Worm (Caenorhabditis elegans) whole organism, L4 larva: ENCODE results near the gene rbm-34.
A peak's percentile ranks its signal among the peaks of the same experiment; 100 is the strongest.

Experiments
- F10B5.3 ChIP-seq: sonication (generic microtip); optimal IDR thresholded peaks from 2 replicates; lab custom pipeline; 2016; ENCODE audit warnings: mild to moderate bottlenecking, missing genetic modification characterization, missing compliant biosample characterization
- Y105C5A.15 ChIP-seq: fragments of 200-800 bp; sonication (Bioruptor generic); IDR thresholded peaks from 2 replicates; pipeline ENCODE4 v1.3.6; 2022; ENCODE audit warnings: missing genetic modification characterization, missing compliant biosample characterization
- Y48G9A.11 ChIP-seq: fragments of 200-800 bp; sonication (Bioruptor generic); IDR thresholded peaks from 2 replicates; pipeline ENCODE4 v1.3.6; 2022; ENCODE audit warnings: missing genetic modification reagents, missing genetic modification characterization, missing compliant biosample characterization
- ZK337.2 ChIP-seq: fragments of 200-800 bp; sonication (Bioruptor generic); IDR thresholded peaks from 2 replicates; pipeline ENCODE4 v1.3.6; 2022; ENCODE audit warnings: missing genetic modification reagents, missing genetic modification characterization, missing compliant biosample characterization
- ZK546.5 ChIP-seq, 2 experiments: sonication (generic microtip); optimal IDR thresholded peaks; 2 replicates each; lab custom pipeline; 2017; ENCODE audit warnings: missing biosample characterization in 2 of 2, missing genetic modification characterization in 2 of 2
- aha-1 ChIP-seq: fragments of 150-350 bp; peaks from one replicate; lab custom pipeline; 2014; ENCODE audit warnings: missing biosample characterization, missing genetic modification characterization
- ama-1 ChIP-seq: fragments of 150-350 bp; optimal IDR thresholded peaks from 2 replicates; lab custom pipeline; 2014; ENCODE audit warnings: inconsistent platforms, mixed read lengths
- arid-1 ChIP-seq: fragments of 200-800 bp; sonication (Bioruptor generic); conservative IDR thresholded peaks from 2 replicates; pipeline ENCODE4 v1.3.6; 2022; ENCODE audit warnings: missing genetic modification reagents, missing genetic modification characterization, missing compliant biosample characterization
- attf-4 ChIP-seq: sonication (generic microtip); optimal IDR thresholded peaks from 3 replicates; lab custom pipeline; 2017; ENCODE audit warnings: missing biosample characterization, missing genetic modification characterization
- ceh-20 ChIP-seq: fragments of 200-800 bp; sonication (Bioruptor generic); IDR thresholded peaks from 2 replicates; pipeline ENCODE4 v1.3.6; 2022; ENCODE audit warnings: missing genetic modification reagents, missing genetic modification characterization, missing compliant biosample characterization
- ceh-28 ChIP-seq: fragments of 150-350 bp; optimal IDR thresholded peaks from 2 replicates; lab custom pipeline; 2014; ENCODE audit warnings: missing biosample characterization, missing genetic modification reagents, missing genetic modification characterization
- ceh-44 ChIP-seq: fragments of 200-800 bp; sonication (Bioruptor generic); IDR thresholded peaks from 2 replicates; pipeline ENCODE4 v1.3.6; 2022; ENCODE audit warnings: missing genetic modification reagents, missing genetic modification characterization, missing compliant biosample characterization
- ceh-62 ChIP-seq: sonication (generic microtip); optimal IDR thresholded peaks from 2 replicates; lab custom pipeline; 2017; ENCODE audit warnings: missing biosample characterization, missing genetic modification characterization
- ceh-82 ChIP-seq: sonication (generic microtip); optimal IDR thresholded peaks from 2 replicates; lab custom pipeline; 2017; ENCODE audit warnings: missing biosample characterization, missing genetic modification characterization
- ctbp-1 ChIP-seq: fragments of 200-800 bp; sonication (Bioruptor generic); IDR thresholded peaks from 2 replicates; pipeline ENCODE4 v1.3.6; 2022; ENCODE audit warnings: missing genetic modification reagents, missing genetic modification characterization, missing compliant biosample characterization
- daf-16 ChIP-seq, 3 experiments: sonication (generic microtip); optimal IDR thresholded peaks; 2 replicates each; lab custom pipeline; 2016 to 2017; ENCODE audit warnings: missing genetic modification characterization in 3 of 3, missing genetic modification reagents in 3 of 3, mild to moderate bottlenecking in 2 of 3, missing compliant biosample characterization in 2 of 3, missing biosample characterization in 1 of 3, moderate library complexity in 1 of 3
- daf-19 ChIP-seq: fragments of 200-800 bp; sonication (Bioruptor generic); conservative IDR thresholded peaks from 2 replicates; pipeline ENCODE4 v1.3.6; 2022; ENCODE audit warnings: missing genetic modification characterization, missing compliant biosample characterization
- dmd-8 ChIP-seq: fragments of 200-800 bp; sonication (Bioruptor generic); IDR thresholded peaks from 2 replicates; pipeline ENCODE4 v1.3.6; 2022; ENCODE audit warnings: missing genetic modification characterization, missing compliant biosample characterization
- dmd-9 ChIP-seq: fragments of 200-800 bp; sonication (Bioruptor generic); IDR thresholded peaks from 2 replicates; pipeline ENCODE4 v1.3.6; 2022; ENCODE audit warnings: missing genetic modification reagents, missing genetic modification characterization, missing compliant biosample characterization
- dpl-1 ChIP-seq: fragments of 150-350 bp; optimal IDR thresholded peaks from 2 replicates; lab custom pipeline; 2014; ENCODE audit warnings: missing biosample characterization, missing genetic modification reagents, missing genetic modification characterization
- duxl-1 ChIP-seq: sonication (generic microtip); optimal IDR thresholded peaks from 2 replicates; lab custom pipeline; 2016; ENCODE audit warnings: mild to moderate bottlenecking, missing genetic modification characterization, moderate library complexity, missing compliant biosample characterization; ENCODE audit not compliant: poor library complexity
- egl-27 ChIP-seq: sonication (generic microtip); optimal IDR thresholded peaks from 3 replicates; lab custom pipeline; 2017; ENCODE audit warnings: missing biosample characterization, missing genetic modification reagents, missing genetic modification characterization
- egl-43 ChIP-seq: fragments of 200-800 bp; sonication (Bioruptor generic); IDR thresholded peaks from 2 replicates; pipeline ENCODE4 v1.3.6; 2022; ENCODE audit warnings: missing genetic modification reagents, missing genetic modification characterization, missing compliant biosample characterization
- fkh-10 ChIP-seq: fragments of 150-350 bp; optimal IDR thresholded peaks from 2 replicates; lab custom pipeline; 2014; ENCODE audit warnings: missing biosample characterization, missing genetic modification reagents, missing genetic modification characterization
- hif-1 ChIP-seq, 2 experiments: sonication (generic microtip); optimal IDR thresholded peaks; 2 replicates each; lab custom pipeline; 2016 to 2017; ENCODE audit warnings: missing compliant biosample characterization in 2 of 2, missing genetic modification characterization in 2 of 2, missing genetic modification reagents in 2 of 2, missing genotype in 2 of 2, mild to moderate bottlenecking in 1 of 2
- hlh-11 ChIP-seq: fragments of 200-800 bp; sonication (Bioruptor generic); optimal IDR thresholded peaks from 2 replicates; lab custom pipeline; 2018; ENCODE audit warnings: mild to moderate bottlenecking, missing genetic modification characterization, missing compliant biosample characterization
- hlh-30 ChIP-seq: sonication (generic microtip); optimal IDR thresholded peaks from 2 replicates; lab custom pipeline; 2017; ENCODE audit warnings: antibody characterized with exemption, mild to moderate bottlenecking, missing genetic modification characterization, missing compliant biosample characterization; ENCODE audit not compliant: insufficient read depth
- hmg-1.1 ChIP-seq: fragments of 200-800 bp; sonication (Bioruptor generic); IDR thresholded peaks from 2 replicates; pipeline ENCODE4 v1.3.6; 2022; ENCODE audit warnings: missing genetic modification reagents, missing genetic modification characterization, missing compliant biosample characterization
- jun-1 ChIP-seq: fragments of 150-350 bp; optimal IDR thresholded peaks from 2 replicates; lab custom pipeline; 2014; ENCODE audit warnings: missing biosample characterization, missing genetic modification reagents, missing genetic modification characterization
- lin-1 ChIP-seq: fragments of 200-800 bp; sonication (Bioruptor generic); IDR thresholded peaks from 2 replicates; pipeline ENCODE4 v1.3.6; 2022; ENCODE audit warnings: missing genetic modification reagents, missing genetic modification characterization, missing compliant biosample characterization
- lin-39 ChIP-seq: fragments of 150-350 bp; optimal IDR thresholded peaks from 2 replicates; lab custom pipeline; 2014; ENCODE audit warnings: missing biosample characterization, missing genetic modification reagents, missing genetic modification characterization
- lir-3 ChIP-seq: sonication (generic microtip); optimal IDR thresholded peaks from 2 replicates; lab custom pipeline; 2016; ENCODE audit warnings: mild to moderate bottlenecking, missing genetic modification characterization, missing compliant biosample characterization
- lsy-2 ChIP-seq, 2 experiments: fragments of 150-350 bp in 1 of 2; sonication (generic microtip) in 1 of 2; optimal IDR thresholded peaks; 2 replicates each; lab custom pipeline; 2014 to 2017; ENCODE audit warnings: missing biosample characterization in 2 of 2, missing genetic modification characterization in 2 of 2
- nhr-111 ChIP-seq: fragments of 200-800 bp; sonication (Bioruptor generic); optimal IDR thresholded peaks from 2 replicates; lab custom pipeline; 2018; ENCODE audit warnings: mild to moderate bottlenecking, missing genetic modification characterization, missing compliant biosample characterization
- nhr-42 ChIP-seq: fragments of 200-800 bp; sonication (Bioruptor generic); IDR thresholded peaks from 2 replicates; pipeline ENCODE4 v1.3.6; 2022; ENCODE audit warnings: missing genetic modification characterization, missing compliant biosample characterization
- nhr-48 ChIP-seq: sonication (generic microtip); optimal IDR thresholded peaks from 2 replicates; lab custom pipeline; 2016; ENCODE audit warnings: mild to moderate bottlenecking, missing genetic modification characterization, missing compliant biosample characterization
- nhr-76 ChIP-seq: fragments of 150-350 bp; optimal IDR thresholded peaks from 2 replicates; lab custom pipeline; 2014; ENCODE audit warnings: missing biosample characterization, missing genetic modification characterization
- php-3 ChIP-seq: fragments of 200-800 bp; sonication (Bioruptor generic); IDR thresholded peaks from 2 replicates; pipeline ENCODE4 v1.3.6; 2022; ENCODE audit warnings: missing genetic modification reagents, missing genetic modification characterization, missing compliant biosample characterization
- saeg-2 ChIP-seq: fragments of 200-800 bp; sonication (Bioruptor generic); IDR thresholded peaks from 2 replicates; pipeline ENCODE4 v1.3.6; 2022; ENCODE audit warnings: missing genetic modification reagents, missing genetic modification characterization, missing compliant biosample characterization
- set-16 ChIP-seq: fragments of 200-800 bp; sonication (Bioruptor generic); IDR thresholded peaks from 2 replicates; pipeline ENCODE4 v1.3.6; 2022; ENCODE audit warnings: missing genetic modification reagents, missing genetic modification characterization, missing compliant biosample characterization
- skn-1 ChIP-seq: fragments of 150-350 bp; optimal IDR thresholded peaks from 2 replicates; lab custom pipeline; 2014; ENCODE audit warnings: missing biosample characterization, missing genetic modification characterization
- spr-3 ChIP-seq: fragments of 200-800 bp; sonication (Bioruptor generic); optimal IDR thresholded peaks from 2 replicates; lab custom pipeline; 2018; ENCODE audit warnings: mild to moderate bottlenecking, missing genetic modification characterization, missing compliant biosample characterization
- tra-1 ChIP-seq: fragments of 200-800 bp; sonication (Bioruptor generic); IDR thresholded peaks from 2 replicates; pipeline ENCODE4 v1.3.6; 2022; ENCODE audit warnings: missing genetic modification reagents, missing genetic modification characterization, missing compliant biosample characterization
- unc-62 ChIP-seq, 3 experiments: fragments of 150-350 bp in 1 of 3; sonication (generic microtip); optimal IDR thresholded peaks in 2 of 3; peaks in 1 of 3; 1 replicate in 1 of 3; 2 replicates in 2 of 3; lab custom pipeline; 2014 to 2017; ENCODE audit warnings: missing biosample characterization in 3 of 3, missing genetic modification characterization in 3 of 3, missing genetic modification reagents in 3 of 3, missing genotype in 1 of 3
- vab-7 ChIP-seq: fragments of 200-800 bp; sonication (Bioruptor generic); IDR thresholded peaks from 2 replicates; pipeline ENCODE4 v1.3.6; 2022; ENCODE audit warnings: missing genetic modification reagents, missing genetic modification characterization, missing compliant biosample characterization
- zag-1 ChIP-seq: fragments of 150-350 bp; optimal IDR thresholded peaks from 2 replicates; lab custom pipeline; 2014; ENCODE audit warnings: missing biosample characterization, missing genetic modification characterization
- zfp-2 ChIP-seq: sonication (generic microtip); optimal IDR thresholded peaks from 2 replicates; lab custom pipeline; 2016; ENCODE audit warnings: mild to moderate bottlenecking, missing genetic modification characterization, missing compliant biosample characterization
- zfp-3 ChIP-seq: fragments of 200-800 bp; sonication (Bioruptor generic); conservative IDR thresholded peaks from 2 replicates; pipeline ENCODE4 v1.3.6; 2022; ENCODE audit warnings: missing genetic modification reagents, missing genetic modification characterization, missing compliant biosample characterization

rbm-34 gene

ce11 chrIV:12086498-12086897 is 1.3 kb downstream of the rbm-34 start (continued):
- TF ChIP-seq hlh-30 (tag; lab: Kevin White, UChicago) (peak; percentile 88), zfp-3 (peak; percentile 79; the same call in 1 of the 2 replicates), lir-3 (tag; lab: Kevin White, UChicago) (peak; percentile 71), hmg-1.1 (GFP tag; lab: Robert Waterston, UW) (peak; percentile 87), nhr-42 (GFP tag; lab: Robert Waterston, UW) (peak; percentile 76; the same call in 1 of the 2 replicates), nhr-111 (peak; percentile 81), ceh-28 (tag; lab: Kevin White, UChicago) (no peak), Y48G9A.11 (GFP tag; lab: Robert Waterston, UW) (peak; percentile 86), jun-1 (peak; percentile 11), php-3 (GFP tag; lab: Robert Waterston, UW) (peak; percentile 75), hif-1 (tag; optimal IDR thresholded peaks at IDR 0.05; lab: Kevin White, UChicago) (peak in 1 of 2 experiments; percentile 47), saeg-2 (GFP tag; lab: Robert Waterston, UW) (peak; percentile 51; the same call in 1 of the 2 replicates), dpl-1 (GFP tag; lab: Kevin White, UChicago) (peak; percentile 48), spr-3 (GFP tag; lab: Kevin White, UChicago) (peak; percentile 79), ctbp-1 (GFP tag; lab: Robert Waterston, UW) (peak; percentile 92), set-16 (GFP tag; lab: Robert Waterston, UW) (peak; percentile 67), lin-39 (tag; lab: Kevin White, UChicago) (no peak), Y105C5A.15 (peak; percentile 94), vab-7 (GFP tag; lab: Robert Waterston, UW) (peak; percentile 95), lin-1 (peak; percentile 64), aha-1 (tag; lab: Kevin White, UChicago) (peak; percentile 99), ama-1 (lab: Kevin White, UChicago) (no peak), ceh-20 (GFP tag; lab: Robert Waterston, UW) (peak; percentile 86), nhr-76 (tag; lab: Kevin White, UChicago) (no peak), egl-27 (tag; lab: Kevin White, UChicago) (no peak)

- TF ChIP-seq skn-1 (tag; lab: Kevin White, UChicago) (no peak), hlh-11 (tag; lab: Kevin White, UChicago) (peak; percentile 26), jun-1 (no peak), arid-1 (no peak), unc-62 (GFP tag; optimal IDR thresholded peaks at IDR 0.05 in 1 of 2; lab: Kevin White, UChicago) (peak in 1 of 2 experiments; percentile 37), unc-62 (tag; optimal IDR thresholded peaks at IDR 0.05; lab: Kevin White, UChicago) (no peak), ceh-82 (tag; lab: Kevin White, UChicago) (no peak), duxl-1 (tag; lab: Kevin White, UChicago) (no peak), daf-19 (GFP tag; lab: Robert Waterston, UW) (no peak), nhr-48 (tag; lab: Kevin White, UChicago) (no peak), fkh-10 (GFP tag; lab: Kevin White, UChicago) (no peak), ceh-44 (GFP tag; lab: Robert Waterston, UW) (no peak), nhr-111 (no peak), ZK337.2 (GFP tag; lab: Robert Waterston, UW) (no peak), zag-1 (no peak), ZK546.5 (tag; optimal IDR thresholded peaks at IDR 0.05; lab: Kevin White, UChicago) (no peak), dmd-8 (GFP tag; lab: Robert Waterston, UW) (no peak), egl-43 (GFP tag; lab: Robert Waterston, UW) (no peak), attf-4 (no peak), aha-1 (tag; lab: Kevin White, UChicago) (peak; percentile 44), zfp-3 (no peak), dpl-1 (GFP tag; lab: Kevin White, UChicago) (peak; percentile 41), hmg-1.1 (GFP tag; lab: Robert Waterston, UW) (no peak), dmd-9 (GFP tag; lab: Robert Waterston, UW) (no peak), tra-1 (GFP tag; lab: Robert Waterston, UW) (no peak), lsy-2 (tag; optimal IDR thresholded peaks at IDR 0.05; lab: Kevin White, UChicago) (peak in 1 of 2 experiments; percentile 50), lin-1 (no peak), daf-16 (GFP tag; optimal IDR thresholded peaks at IDR 0.05; lab: Kevin White, UChicago) (no peak), daf-16 (tag; optimal IDR thresholded peaks at IDR 0.05; lab: Kevin White, UChicago) (peak; percentile 17), zfp-2 (tag; lab: Kevin White, UChicago) (no peak), F10B5.3 (no peak), ceh-62 (tag; lab: Kevin White, UChicago) (no peak), hif-1 (tag; optimal IDR thresholded peaks at IDR 0.05; lab: Kevin White, UChicago) (no peak)
Observed at ce11 chrIV:12088898-12089297, 3.7 kb downstream of the rbm-34 start.
